Worm (Caenorhabditis elegans): ENCODE results near the gene sto-2.

- TF ChIP-seq nhr-71 (tag; optimal IDR thresholded peaks at IDR 0.05) (no peak), sox-4 (tag; optimal IDR thresholded peaks at IDR 0.05) (no peak), snpc-4 (tag; optimal IDR thresholded peaks at IDR 0.05) (no peak), blmp-1 (tag; optimal IDR thresholded peaks at IDR 0.05) (no peak), Y116A8C.19 (tag; optimal IDR thresholded peaks at IDR 0.05; ENCODE audit: borderline replicate concordance) (no peak), unc-62 (GFP tag; optimal IDR thresholded peaks at IDR 0.05) (no peak), elt-3 (tag; optimal IDR thresholded peaks at IDR 0.05) (no peak), unc-130 (tag; optimal IDR thresholded peaks at IDR 0.05) (no peak), mdl-1 (tag; optimal IDR thresholded peaks at IDR 0.05) (no peak), ztf-11 (tag; optimal IDR thresholded peaks at IDR 0.05) (no peak), fkh-10 (GFP tag; optimal IDR thresholded peaks at IDR 0.05) (no peak), lsy-2 (tag; optimal IDR thresholded peaks at IDR 0.05) (no peak), ceh-90 (tag; optimal IDR thresholded peaks at IDR 0.05) (no peak)
Observed at ce11 chrX:5303500-5303899, 19.7 kb downstream of the sto-2 start, which contains the start of gene ags-3.

Data from whole organism, L1 larva.